Worm (Caenorhabditis elegans) whole organism, young adult: Measurements from ENCODE around the gene trpp-6.
A peak's percentile ranks its signal among the peaks of the same experiment; 100 is the strongest.

Source experiments
- B0035.1 ChIP-seq: sonication (generic microtip); optimal IDR thresholded peaks from 2 replicates; lab custom pipeline; 2016; ENCODE audit warnings: missing genetic modification characterization, mild to moderate bottlenecking, missing compliant biosample characterization, missing genotype, missing genetic modification reagents
- B0336.3 ChIP-seq: fragments of 200-800 bp; sonication (Bioruptor generic); IDR thresholded peaks from 2 replicates; pipeline ENCODE4 v1.3.6; 2022; ENCODE audit warnings: missing genetic modification characterization, missing compliant biosample characterization
- F22D6.2 ChIP-seq: sonication (generic microtip); optimal IDR thresholded peaks from 2 replicates; lab custom pipeline; 2016; ENCODE audit warnings: mild to moderate bottlenecking, missing genetic modification characterization, missing compliant biosample characterization
- F37B4.10 ChIP-seq: fragments of 200-800 bp; sonication (Bioruptor generic); IDR thresholded peaks from 2 replicates; pipeline ENCODE4 v1.3.6; 2022; ENCODE audit warnings: missing genetic modification characterization, missing compliant biosample characterization
- F55B11.4 ChIP-seq: sonication (generic microtip); optimal IDR thresholded peaks from 2 replicates; lab custom pipeline; 2016; ENCODE audit warnings: missing compliant biosample characterization, missing genetic modification characterization, borderline replicate concordance; ENCODE audit not compliant: insufficient read depth
- F57A8.1 ChIP-seq: fragments of 200-800 bp; sonication (Bioruptor generic); optimal IDR thresholded peaks from 2 replicates; lab custom pipeline; 2018; ENCODE audit warnings: mild to moderate bottlenecking, missing genetic modification characterization, moderate library complexity, missing compliant biosample characterization
- F57C9.4 ChIP-seq: sonication (generic microtip); optimal IDR thresholded peaks from 2 replicates; lab custom pipeline; 2017; ENCODE audit warnings: mild to moderate bottlenecking, missing genetic modification characterization, missing compliant biosample characterization
- K11D2.4 ChIP-seq: fragments of 200-800 bp; sonication (Bioruptor generic); IDR thresholded peaks from 2 replicates; pipeline ENCODE4 v1.3.6; 2022; ENCODE audit warnings: missing genetic modification reagents, missing genetic modification characterization, missing compliant biosample characterization
- Y53G8AR.9 ChIP-seq: fragments of 200-800 bp; sonication (Bioruptor generic); conservative IDR thresholded peaks from 2 replicates; pipeline ENCODE4 v1.3.6; 2022; ENCODE audit warnings: missing genetic modification reagents, missing genetic modification characterization, missing compliant biosample characterization
- Y67H2A.10 ChIP-seq: fragments of 200-800 bp; sonication (Bioruptor generic); conservative IDR thresholded peaks from 2 replicates; pipeline ENCODE4 v1.3.6; 2022; ENCODE audit warnings: missing genetic modification reagents, missing genetic modification characterization, missing compliant biosample characterization
- ZK185.1 ChIP-seq: sonication (generic microtip); optimal IDR thresholded peaks from 2 replicates; lab custom pipeline; 2016; ENCODE audit warnings: mild to moderate bottlenecking, missing genetic modification characterization, missing compliant biosample characterization; ENCODE audit not compliant: poor library complexity, severe bottlenecking
- ama-1 ChIP-seq, 3 experiments: fragments of 150-350 bp in 1 of 3; sonication (generic microtip) in 2 of 3; optimal IDR thresholded peaks; 2 replicates each; lab custom pipeline; 2014 to 2018; ENCODE audit warnings: missing biosample characterization in 2 of 3, missing genetic modification characterization in 2 of 3, missing genetic modification reagents in 2 of 3
- aptf-2 ChIP-seq: fragments of 200-800 bp; sonication (Bioruptor generic); conservative IDR thresholded peaks from 2 replicates; pipeline ENCODE4 v1.3.6; 2022; ENCODE audit warnings: missing genetic modification reagents, missing genetic modification characterization, missing compliant biosample characterization
- atf-7 ChIP-seq: sonication (generic microtip); optimal IDR thresholded peaks from 2 replicates; lab custom pipeline; 2017; ENCODE audit warnings: mild to moderate bottlenecking, missing genetic modification characterization, missing compliant biosample characterization
- attf-5 ChIP-seq: fragments of 200-800 bp; sonication (Bioruptor generic); optimal IDR thresholded peaks from 2 replicates; lab custom pipeline; 2018; ENCODE audit warnings: mild to moderate bottlenecking, missing genetic modification characterization, missing compliant biosample characterization
- dpff-1 ChIP-seq: sonication (generic microtip); optimal IDR thresholded peaks from 2 replicates; lab custom pipeline; 2017; ENCODE audit warnings: mild to moderate bottlenecking, missing genetic modification characterization, missing compliant biosample characterization
- efl-1 ChIP-seq: fragments of 150-350 bp; optimal IDR thresholded peaks from 2 replicates; lab custom pipeline; 2014; ENCODE audit warnings: missing biosample characterization, missing genetic modification reagents, missing genetic modification characterization
- egl-18 ChIP-seq: fragments of 200-800 bp; sonication (Bioruptor generic); IDR thresholded peaks from 2 replicates; pipeline ENCODE4 v1.3.6; 2022; ENCODE audit warnings: missing genetic modification reagents, missing genetic modification characterization, missing compliant biosample characterization
- him-1 ChIP-seq: sonication (generic microtip); optimal IDR thresholded peaks from 2 replicates; lab custom pipeline; 2016; ENCODE audit warnings: missing genotype, missing genetic modification reagents, missing genetic modification characterization, missing compliant biosample characterization
- hmg-1.2 ChIP-seq: fragments of 200-800 bp; sonication (Bioruptor generic); IDR thresholded peaks from 2 replicates; pipeline ENCODE4 v1.3.6; 2022; ENCODE audit warnings: missing genetic modification reagents, missing genetic modification characterization, missing compliant biosample characterization
- hrde-1 ChIP-seq: sonication (generic microtip); optimal IDR thresholded peaks from 2 replicates; lab custom pipeline; 2016; ENCODE audit warnings: missing genetic modification characterization, mild to moderate bottlenecking, missing compliant biosample characterization, moderate library complexity, missing genotype, missing genetic modification reagents, borderline replicate concordance
- hsf-1 ChIP-seq: fragments of 200-800 bp; sonication (Bioruptor generic); IDR thresholded peaks from 2 replicates; pipeline ENCODE4 v1.3.6; 2022; ENCODE audit warnings: missing genetic modification reagents, missing genetic modification characterization, missing compliant biosample characterization
- let-526 ChIP-seq: fragments of 200-800 bp; sonication (Bioruptor generic); IDR thresholded peaks from 2 replicates; pipeline ENCODE4 v1.3.6; 2022; ENCODE audit warnings: missing genetic modification reagents, missing genetic modification characterization, missing compliant biosample characterization
- lin-26 ChIP-seq: fragments of 200-800 bp; sonication (Bioruptor generic); IDR thresholded peaks from 2 replicates; pipeline ENCODE4 v1.3.6; 2022; ENCODE audit warnings: missing genetic modification reagents, missing genetic modification characterization, missing compliant biosample characterization
- lin-40 ChIP-seq: sonication (generic microtip); optimal IDR thresholded peaks from 2 replicates; lab custom pipeline; 2016; ENCODE audit warnings: missing genetic modification characterization, mild to moderate bottlenecking, missing compliant biosample characterization, missing genotype, missing genetic modification reagents
- lin-54 ChIP-seq: fragments of 200-800 bp; sonication (Bioruptor generic); optimal IDR thresholded peaks from 2 replicates; lab custom pipeline; 2018; ENCODE audit warnings: mild to moderate bottlenecking, missing genetic modification characterization, missing compliant biosample characterization
- lsl-1 ChIP-seq: fragments of 200-800 bp; sonication (Bioruptor generic); optimal IDR thresholded peaks from 2 replicates; lab custom pipeline; 2018; ENCODE audit warnings: mild to moderate bottlenecking, missing genetic modification characterization, moderate library complexity, missing compliant biosample characterization
- madf-3 ChIP-seq: fragments of 200-800 bp; sonication (Bioruptor generic); IDR thresholded peaks from 2 replicates; pipeline ENCODE4 v1.3.6; 2022; ENCODE audit warnings: missing genetic modification reagents, missing genetic modification characterization, missing compliant biosample characterization
- madf-6 ChIP-seq: fragments of 200-800 bp; sonication (Bioruptor generic); IDR thresholded peaks from 2 replicates; pipeline ENCODE4 v1.3.6; 2022; ENCODE audit warnings: missing genetic modification reagents, missing genetic modification characterization, missing compliant biosample characterization
- madf-8 ChIP-seq: fragments of 200-800 bp; sonication (Bioruptor generic); conservative IDR thresholded peaks from 2 replicates; pipeline ENCODE4 v1.3.6; 2022; ENCODE audit warnings: missing genetic modification reagents, missing genetic modification characterization, missing compliant biosample characterization
- mes-4 ChIP-seq: sonication (generic microtip); optimal IDR thresholded peaks from 2 replicates; lab custom pipeline; 2016; ENCODE audit warnings: missing genotype, missing genetic modification characterization, missing compliant biosample characterization
- nfyb-1 ChIP-seq: fragments of 200-800 bp; sonication (Bioruptor generic); IDR thresholded peaks from 2 replicates; pipeline ENCODE4 v1.3.6; 2022; ENCODE audit warnings: missing genetic modification reagents, missing genetic modification characterization, missing compliant biosample characterization
- nhr-179 ChIP-seq: sonication (generic microtip); optimal IDR thresholded peaks from 2 replicates; lab custom pipeline; 2016; ENCODE audit warnings: mild to moderate bottlenecking, missing genetic modification characterization, missing compliant biosample characterization
- nhr-27 ChIP-seq: fragments of 200-800 bp; sonication (Bioruptor generic); optimal IDR thresholded peaks from 2 replicates; lab custom pipeline; 2018; ENCODE audit warnings: mild to moderate bottlenecking, missing genetic modification characterization, moderate library complexity, missing compliant biosample characterization
- pbrm-1 ChIP-seq: fragments of 200-800 bp; sonication (Bioruptor generic); IDR thresholded peaks from 2 replicates; pipeline ENCODE4 v1.3.6; 2022; ENCODE audit warnings: missing genetic modification reagents, missing genetic modification characterization, missing compliant biosample characterization
- rcor-1 ChIP-seq: fragments of 200-800 bp; sonication (Bioruptor generic); IDR thresholded peaks from 2 replicates; pipeline ENCODE4 v1.3.6; 2022; ENCODE audit warnings: missing genetic modification reagents, missing genetic modification characterization, missing compliant biosample characterization
- rpc-1 ChIP-seq, 2 experiments: fragments of 150-350 bp in 1 of 2; sonication (generic microtip) in 1 of 2; optimal IDR thresholded peaks; 2 replicates each; lab custom pipeline; 2014 to 2018; ENCODE audit warnings: missing biosample characterization in 1 of 2, missing genetic modification characterization in 1 of 2, missing genetic modification reagents in 1 of 2, missing genotype in 1 of 2
- sdz-38 ChIP-seq: sonication (generic microtip); optimal IDR thresholded peaks from 2 replicates; lab custom pipeline; 2016; ENCODE audit warnings: missing genotype, missing genetic modification characterization, missing compliant biosample characterization
- sea-2 ChIP-seq: fragments of 200-800 bp; sonication (Bioruptor generic); IDR thresholded peaks from 2 replicates; pipeline ENCODE4 v1.3.6; 2022; ENCODE audit warnings: missing genetic modification characterization, missing compliant biosample characterization
- snpc-1.1 ChIP-seq: sonication (generic microtip); optimal IDR thresholded peaks from 2 replicates; lab custom pipeline; 2017; ENCODE audit warnings: missing genetic modification characterization, mild to moderate bottlenecking, missing compliant biosample characterization, antibody characterized with exemption, moderate library complexity, missing genotype, missing genetic modification reagents; ENCODE audit not compliant: insufficient read depth
- tbp1 ChIP-seq: fragments of 200-800 bp; sonication (Bioruptor generic); optimal IDR thresholded peaks from 2 replicates; lab custom pipeline; 2018; ENCODE audit warnings: mild to moderate bottlenecking, missing genetic modification characterization, missing compliant biosample characterization
- xnd-1 ChIP-seq: sonication (generic microtip); optimal IDR thresholded peaks from 2 replicates; lab custom pipeline; 2016; ENCODE audit warnings: missing genotype, missing genetic modification reagents, missing genetic modification characterization, missing compliant biosample characterization
- zfh-2 ChIP-seq: fragments of 200-800 bp; sonication (Bioruptor generic); conservative IDR thresholded peaks from 2 replicates; pipeline ENCODE4 v1.3.6; 2022; ENCODE audit warnings: missing genetic modification reagents, missing genetic modification characterization, missing compliant biosample characterization
- zim-3 ChIP-seq: sonication (generic microtip); optimal IDR thresholded peaks from 2 replicates; lab custom pipeline; 2017; ENCODE audit warnings: mild to moderate bottlenecking, missing genetic modification characterization, moderate library complexity, missing compliant biosample characterization
- ztf-3 ChIP-seq: fragments of 200-800 bp; sonication (Bioruptor generic); optimal IDR thresholded peaks from 2 replicates; lab custom pipeline; 2018; ENCODE audit warnings: mild to moderate bottlenecking, missing genetic modification characterization, missing compliant biosample characterization

Gene trpp-6

DNA sequence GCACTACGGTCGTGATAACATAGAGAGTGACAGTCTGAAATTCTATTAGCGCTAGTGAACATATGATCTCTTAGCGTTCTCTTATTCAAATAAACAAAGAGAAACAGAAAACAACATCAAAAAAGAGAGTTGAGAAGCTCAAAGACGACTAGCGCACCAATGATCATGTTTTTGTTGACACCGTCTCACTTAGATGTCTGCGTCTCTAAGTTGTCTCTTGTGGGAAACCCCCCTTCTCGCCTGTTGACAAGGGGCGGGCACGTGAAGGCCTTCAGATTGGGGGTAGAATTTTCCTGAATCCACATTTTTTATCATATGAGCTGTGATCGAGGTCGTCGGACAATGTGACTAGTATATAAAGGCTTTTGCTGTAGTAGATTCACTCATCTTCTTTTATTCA lies 28.2 kb downstream of the trpp-6 start (continued):
- no peak for TF ChIP-seq efl-1 (GFP tag; lab: Kevin White, UChicago)
- TF ChIP-seq pbrm-1 (GFP tag; lab: Robert Waterston, UW), result peak; percentile 44; the same call in 1 of the 2 replicates
- TF ChIP-seq F57A8.1, result no peak

ce11 chrV:10023062-10023536 lies 31.4 kb downstream of the trpp-6 start:
- TF ChIP-seq lin-54 (GFP tag; lab: Kevin White, UChicago) (peak; percentile 49), snpc-1.1 (peak; percentile 78), attf-5 (GFP tag; lab: Kevin White, UChicago) (no peak), B0035.1 (tag; lab: Kevin White, UChicago) (no peak), B0336.3 (GFP tag; lab: Robert Waterston, UW) (peak; percentile 46; the same call in 1 of the 2 replicates), him-1 (tag; lab: Kevin White, UChicago) (no peak), nhr-27 (tag; lab: Kevin White, UChicago) (peak; percentile 80), aptf-2 (GFP tag; lab: Robert Waterston, UW) (no peak), F55B11.4 (tag; lab: Kevin White, UChicago) (no peak), let-526 (GFP tag; lab: Robert Waterston, UW) (no peak), K11D2.4 (GFP tag; lab: Robert Waterston, UW) (no peak), ama-1 (optimal IDR thresholded peaks at IDR 0.05; lab: Kevin White, UChicago) (no peak), ama-1 (GFP tag; optimal IDR thresholded peaks at IDR 0.05; lab: Kevin White, UChicago) (peak; percentile 33 to 73), hsf-1 (GFP tag; lab: Robert Waterston, UW) (no peak; the same call in 1 of the 2 replicates), atf-7 (tag; lab: Kevin White, UChicago) (no peak), xnd-1 (peak; percentile 5), nfyb-1 (no peak), madf-6 (no peak), sea-2 (GFP tag; lab: Robert Waterston, UW) (no peak), rcor-1 (GFP tag; lab: Robert Waterston, UW) (no peak), lin-26 (0 out of 2 replicates have a peak, but pooled peaks have one; percentile 28), mes-4 (tag; lab: Kevin White, UChicago) (no peak), Y67H2A.10 (GFP tag; lab: Robert Waterston, UW) (no peak), F22D6.2 (tag; lab: Kevin White, UChicago) (no peak), dpff-1 (tag; lab: Kevin White, UChicago) (no peak), lin-40 (no peak), efl-1 (GFP tag; lab: Kevin White, UChicago) (no peak), madf-8 (no peak; the same call in 1 of the 2 replicates), zfh-2 (no peak), zim-3 (no peak), nhr-179 (tag; lab: Kevin White, UChicago) (no peak), ZK185.1 (tag; lab: Kevin White, UChicago) (no peak), rpc-1 (optimal IDR thresholded peaks at IDR 0.05; lab: Kevin White, UChicago) (no peak), rpc-1 (tag; optimal IDR thresholded peaks at IDR 0.05; lab: Kevin White, UChicago) (peak; percentile 12), pbrm-1 (GFP tag; lab: Robert Waterston, UW) (0 out of 2 replicates have a peak, but pooled peaks have one; percentile 17), lsl-1 (GFP tag; lab: Kevin White, UChicago) (peak; percentile 23), sdz-38 (tag; lab: Kevin White, UChicago) (no peak), hrde-1 (tag; lab: Kevin White, UChicago) (peak; percentile 97), Y53G8AR.9 (no peak), ztf-3 (GFP tag; lab: Kevin White, UChicago) (no peak), madf-3 (no peak), hmg-1.2 (peak; percentile 25), F57C9.4 (tag; lab: Kevin White, UChicago) (no peak), egl-18 (GFP tag; lab: Robert Waterston, UW) (no peak), tbp1 (GFP tag; lab: Kevin White, UChicago) (peak; percentile 55), F37B4.10 (no peak)
